Fruit fly (Drosophila melanogaster): ENCODE measurements around the gene wake.

The wake gene

DNA sequence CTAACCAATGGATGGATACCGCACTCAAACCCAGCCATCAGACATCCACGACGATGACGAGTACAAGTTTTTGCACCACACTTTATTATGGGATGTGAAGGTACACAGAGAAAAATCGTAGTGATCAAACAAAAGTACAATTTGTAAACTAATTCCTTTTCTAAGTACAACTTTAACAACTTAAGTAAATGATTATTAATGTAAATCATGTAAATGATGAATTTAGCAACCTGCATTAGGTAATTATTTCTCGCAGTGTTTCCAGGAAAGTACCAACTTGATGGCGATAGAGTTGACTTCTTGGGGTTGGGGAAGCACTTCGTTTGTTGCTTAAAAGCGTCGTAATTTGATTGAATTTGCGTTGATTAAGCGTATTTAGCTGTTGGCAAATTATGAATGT is 23.5 kb downstream of the wake start (continued):
- TF ChIP-seq pho (GFP tag; optimal IDR thresholded peaks at IDR 0.05) (peak; percentile 57), sc (optimal IDR thresholded peaks at IDR 0.05) (no peak), sc (GFP tag; optimal IDR thresholded peaks at IDR 0.05) (peak; percentile 45), CG12104 (GFP tag; optimal IDR thresholded peaks at IDR 0.05) (no peak), CG10654 (GFP tag; optimal IDR thresholded peaks at IDR 0.05) (peak; percentile 15), CG18764 (GFP tag; optimal IDR thresholded peaks at IDR 0.05) (peak; percentile 36), Lpt (GFP tag; optimal IDR thresholded peaks at IDR 0.05) (no peak), CG8359 (GFP tag; optimal IDR thresholded peaks at IDR 0.05; ENCODE audit: borderline replicate concordance) (peak; percentile 1), bcd (GFP tag; optimal IDR thresholded peaks at IDR 0.05) (peak; percentile 39), pum (GFP tag; optimal IDR thresholded peaks at IDR 0.05) (peak; percentile 12), Meics (GFP tag; optimal IDR thresholded peaks at IDR 0.05) (peak; percentile 60), nau (GFP tag; optimal IDR thresholded peaks at IDR 0.05) (no peak), NC2α (GFP tag; optimal IDR thresholded peaks at IDR 0.05) (no peak), CG17385 (GFP tag; optimal IDR thresholded peaks at IDR 0.05) (peak; percentile 62), dan (GFP tag; IDR thresholded peaks at IDR 0.05) (no peak), grn (GFP tag; optimal IDR thresholded peaks at IDR 0.05) (no peak), CG10366 (GFP tag; IDR thresholded peaks at IDR 0.05) (peak; percentile 78), CG1233 (GFP tag; optimal IDR thresholded peaks at IDR 0.05) (peak; percentile 37), ranshi (GFP tag; IDR thresholded peaks at IDR 0.05) (peak; percentile 55; the same call in 1 of the 2 replicates), Opbp (GFP tag; IDR thresholded peaks at IDR 0.05; ENCODE audit: partially characterized antibody) (no peak), CG12391 (tag; optimal IDR thresholded peaks at IDR 0.05) (peak; percentile 78), TFAM (GFP tag; optimal IDR thresholded peaks at IDR 0.05) (no peak), otp (GFP tag; IDR thresholded peaks at IDR 0.05) (peak; percentile 79), croc (GFP tag; conservative IDR thresholded peaks at IDR 0.05) (no peak; the same call in 2 of the 3 replicates), CG9932 (GFP tag; IDR thresholded peaks at IDR 0.05) (peak; percentile 80), CG8478 (optimal IDR thresholded peaks at IDR 0.05) (no peak), vfl (GFP tag; optimal IDR thresholded peaks at IDR 0.05) (peak; percentile 13), twi (tag; optimal IDR thresholded peaks at IDR 0.05) (no peak), CG7556 (GFP tag; optimal IDR thresholded peaks at IDR 0.05) (peak; percentile 67), gro (GFP tag; optimal IDR thresholded peaks at IDR 0.05) (no peak), Hmr (GFP tag; optimal IDR thresholded peaks at IDR 0.05) (peak; percentile 69), abd-A (tag; optimal IDR thresholded peaks at IDR 0.05) (peak; percentile 58), CG10979 (tag; optimal IDR thresholded peaks at IDR 0.05) (peak; percentile 59), luna (GFP tag; optimal IDR thresholded peaks at IDR 0.05) (no peak), lab (GFP tag; optimal IDR thresholded peaks at IDR 0.05) (peak; percentile 75), Doc2 (GFP tag; IDR thresholded peaks at IDR 0.05) (no peak), CG11560 (tag; IDR thresholded peaks at IDR 0.05) (no peak), bowl (GFP tag; IDR thresholded peaks at IDR 0.05) (no peak), CG14710 (tag; optimal IDR thresholded peaks at IDR 0.05) (peak; percentile 29), CG1792 (GFP tag; optimal IDR thresholded peaks at IDR 0.05) (no peak), da (GFP tag; optimal IDR thresholded peaks at IDR 0.05) (no peak), slbo (GFP tag; IDR thresholded peaks at IDR 0.05) (peak; percentile 92), CG33557 (GFP tag; optimal IDR thresholded peaks at IDR 0.05) (no peak), ap (GFP tag; IDR thresholded peaks at IDR 0.05) (peak; percentile 77), CG1603 (tag; optimal IDR thresholded peaks at IDR 0.05) (peak; percentile 88), Med (GFP tag) (peak; percentile 89), dmrt11E (tag; optimal IDR thresholded peaks at IDR 0.05) (peak; percentile 73), Taf1 (GFP tag; IDR thresholded peaks at IDR 0.05) (no peak), Dbx (GFP tag; IDR thresholded peaks at IDR 0.05) (peak; percentile 61; the same call in 2 of the 3 replicates), amos (GFP tag; IDR thresholded peaks at IDR 0.05; ENCODE audit: partially characterized antibody) (no peak), Hsf (GFP tag; optimal IDR thresholded peaks at IDR 0.05) (peak; percentile 77), cad (GFP tag; optimal IDR thresholded peaks at IDR 0.05) (no peak), trh (GFP tag; optimal IDR thresholded peaks at IDR 0.05) (peak; percentile 26)
